Worm (Caenorhabditis elegans): ENCODE data around the gene sas-1.

ce11 chrIII:12687382-12687781 lies 11.9 kb upstream of the sas-1 start:
- TF ChIP-seq dao-5 (tag; optimal IDR thresholded peaks at IDR 0.05) (no peak), W03F9.2 (tag; optimal IDR thresholded peaks at IDR 0.05) (no peak)
